Fruit fly (Drosophila melanogaster): ENCODE measurements around the gene CG10097.

- TF ChIP-seq Dll (optimal IDR thresholded peaks at IDR 0.05) (no peak), pan (optimal IDR thresholded peaks at IDR 0.05) (no peak)
Observed at dm6 chr3R:12344914-12345549, 50.7 kb downstream of the CG10097 start.
